Worm (Caenorhabditis elegans): ENCODE results near the gene Y49F6A.5.

DNA sequence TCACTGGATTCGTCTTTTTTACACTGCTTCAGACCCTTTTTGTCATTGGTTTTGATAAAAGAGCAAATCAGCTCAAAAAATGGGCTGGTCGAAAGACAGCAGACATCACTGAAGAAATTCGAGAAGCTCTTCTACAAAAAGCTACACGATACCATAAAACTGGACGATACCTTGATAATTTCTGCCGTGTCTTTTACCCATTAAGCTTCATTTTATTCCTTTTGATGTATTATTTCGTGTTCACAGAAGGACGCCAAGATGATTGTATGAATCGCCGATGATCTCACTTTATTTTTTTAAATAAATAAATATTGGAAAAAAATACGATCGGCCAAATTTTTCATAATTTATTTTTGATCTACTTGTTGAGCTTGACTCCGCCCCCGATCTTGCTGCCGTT lies 42.6 kb downstream of the Y49F6A.5 start:
- no peak for TF ChIP-seq bed-2 (GFP tag; IDR thresholded peaks at IDR 0.05)
- TF ChIP-seq aptf-3 (GFP tag; IDR thresholded peaks at IDR 0.05), result no peak
- no peak for TF ChIP-seq nhr-27 (tag; optimal IDR thresholded peaks at IDR 0.05)
- TF ChIP-seq ccch-3 (GFP tag; optimal IDR thresholded peaks at IDR 0.05), result no peak
- TF ChIP-seq efl-1 (GFP tag; optimal IDR thresholded peaks at IDR 0.05), result no peak
- no peak for TF ChIP-seq rec-8 (tag; optimal IDR thresholded peaks at IDR 0.05)
- TF ChIP-seq B0261.1 (tag; optimal IDR thresholded peaks at IDR 0.05), result no peak
- TF ChIP-seq Y53F4B.3 (GFP tag; IDR thresholded peaks at IDR 0.05), result no peak
- TF ChIP-seq hsf-1 (GFP tag; IDR thresholded peaks at IDR 0.05), result no peak
- TF ChIP-seq snpc-4 (GFP tag; optimal IDR thresholded peaks at IDR 0.05), result no peak
- TF ChIP-seq snpc-4 (tag; optimal IDR thresholded peaks at IDR 0.05), result no peak

Data from whole organism, young adult.